Worm (Caenorhabditis elegans): ENCODE results near the gene C17G10.6.

ce11 chrII:5556431-5556830 lies 46.7 kb downstream of the C17G10.6 start, which contains the start of gene ins-11:
- no peak for TF ChIP-seq dao-5 (tag; optimal IDR thresholded peaks at IDR 0.05)
- TF ChIP-seq him-1 (tag; optimal IDR thresholded peaks at IDR 0.05): no peak
